Fruit fly (Drosophila melanogaster) whole organism, pupa: ENCODE data around the gene CG5984.
A peak's percentile ranks its signal among the peaks of the same experiment; 100 is the strongest.

ENCODE experiments used
- CG13204 ChIP-seq: fragments of 200-800 bp; sonication (Bioruptor generic); optimal IDR thresholded peaks from 2 replicates; lab custom pipeline; 2018; ENCODE audit warnings: missing biosample characterization, mild to moderate bottlenecking, missing genetic modification characterization, moderate library complexity
- CG17806 ChIP-seq: fragments of 200-800 bp; sonication (Bioruptor generic); optimal IDR thresholded peaks from 2 replicates; lab custom pipeline; 2018; ENCODE audit warnings: missing biosample characterization, mild to moderate bottlenecking, missing genetic modification characterization, moderate library complexity
- CG8159 ChIP-seq: fragments of 200-800 bp; sonication (Bioruptor generic); optimal IDR thresholded peaks from 3 replicates; lab custom pipeline; 2018; ENCODE audit warnings: missing biosample characterization, mild to moderate bottlenecking, missing genetic modification characterization, moderate library complexity
- CG9948 ChIP-seq: fragments of 200-800 bp; sonication (Bioruptor generic); optimal IDR thresholded peaks from 2 replicates; lab custom pipeline; 2018; ENCODE audit warnings: missing biosample characterization, mild to moderate bottlenecking, missing genetic modification characterization, moderate library complexity
- Ets98B ChIP-seq: fragments of 200-800 bp; sonication (Bioruptor generic); IDR thresholded peaks from 2 replicates; pipeline ENCODE4 v1.3.6; 2022; ENCODE audit warnings: missing biosample characterization, missing genetic modification characterization
- Pif1A ChIP-seq: fragments of 200-800 bp; sonication (Bioruptor generic); optimal IDR thresholded peaks from 3 replicates; lab custom pipeline; 2016; ENCODE audit warnings: missing biosample characterization, missing genetic modification characterization
- gl ChIP-seq: fragments of 200-800 bp; sonication (Bioruptor generic); optimal IDR thresholded peaks from 2 replicates; lab custom pipeline; 2018; ENCODE audit warnings: missing biosample characterization, mild to moderate bottlenecking, missing genetic modification characterization

- no peak for TF ChIP-seq gl (tag; lab: Kevin White, UChicago)
- TF ChIP-seq CG8159 (tag; lab: Kevin White, UChicago), result peak; percentile 79
- TF ChIP-seq Ets98B (GFP tag; lab: Robert Waterston, UW), result no peak
- TF ChIP-seq CG17806 (tag; lab: Kevin White, UChicago), result peak; percentile 77
- TF ChIP-seq Pif1A (GFP tag; lab: Kevin White, UChicago), result peak; percentile 62
- TF ChIP-seq CG13204 (GFP tag; lab: Kevin White, UChicago), result peak; percentile 90
- peak; percentile 70 for TF ChIP-seq CG9948 (tag; lab: Kevin White, UChicago)
Measured at dm6 chr3R:27217465-27218059, 30.2 kb downstream of the CG5984 start.
